Worm (Caenorhabditis elegans) whole organism, young adult: ENCODE measurements around the gene msp-152.
"Not testable (repeated sequence)": the region's sequence is repeated elsewhere in the genome, so short reads cannot be mapped to it uniquely, and the experiment has no call there.

Experiments used
- B0035.1 ChIP-seq: sonication (generic microtip); optimal IDR thresholded peaks from 2 replicates; lab custom pipeline; 2016; ENCODE audit warnings: missing genetic modification characterization, mild to moderate bottlenecking, missing compliant biosample characterization, missing genotype, missing genetic modification reagents
- D2030.7 ChIP-seq: fragments of 200-800 bp; sonication (Bioruptor generic); IDR thresholded peaks from 2 replicates; pipeline ENCODE4 v1.3.6; 2022; ENCODE audit warnings: missing genetic modification reagents, missing genetic modification characterization, missing compliant biosample characterization
- F10E7.11 ChIP-seq: sonication (generic microtip); optimal IDR thresholded peaks from 2 replicates; lab custom pipeline; 2017; ENCODE audit warnings: mild to moderate bottlenecking, missing genetic modification characterization, moderate library complexity, missing compliant biosample characterization
- F33H1.4 ChIP-seq: fragments of 200-800 bp; sonication (Bioruptor generic); IDR thresholded peaks from 2 replicates; pipeline ENCODE4 v1.3.6; 2022; ENCODE audit warnings: missing genetic modification reagents, missing genetic modification characterization, missing compliant biosample characterization
- F49E8.2 ChIP-seq: sonication (generic microtip); optimal IDR thresholded peaks from 3 replicates; lab custom pipeline; 2017; ENCODE audit warnings: missing genetic modification characterization, mild to moderate bottlenecking, missing compliant biosample characterization, antibody characterized with exemption, moderate library complexity; ENCODE audit not compliant: insufficient read depth
- F52B5.7 ChIP-seq: sonication (generic microtip); optimal IDR thresholded peaks from 2 replicates; lab custom pipeline; 2016; ENCODE audit warnings: mild to moderate bottlenecking, missing genetic modification characterization, missing compliant biosample characterization
- F55B11.4 ChIP-seq: sonication (generic microtip); optimal IDR thresholded peaks from 2 replicates; lab custom pipeline; 2016; ENCODE audit warnings: missing compliant biosample characterization, missing genetic modification characterization, borderline replicate concordance; ENCODE audit not compliant: insufficient read depth
- K11D2.4 ChIP-seq: fragments of 200-800 bp; sonication (Bioruptor generic); IDR thresholded peaks from 2 replicates; pipeline ENCODE4 v1.3.6; 2022; ENCODE audit warnings: missing genetic modification reagents, missing genetic modification characterization, missing compliant biosample characterization
- T26A5.8 ChIP-seq: sonication (generic microtip); optimal IDR thresholded peaks from 2 replicates; lab custom pipeline; 2016; ENCODE audit warnings: missing genetic modification characterization, missing compliant biosample characterization
- Y56A3A.18 ChIP-seq: fragments of 200-800 bp; sonication (Bioruptor generic); IDR thresholded peaks from 2 replicates; pipeline ENCODE4 v1.3.6; 2022; ENCODE audit warnings: missing genetic modification reagents, missing genetic modification characterization, missing compliant biosample characterization
- Y67H2A.10 ChIP-seq: fragments of 200-800 bp; sonication (Bioruptor generic); conservative IDR thresholded peaks from 2 replicates; pipeline ENCODE4 v1.3.6; 2022; ENCODE audit warnings: missing genetic modification reagents, missing genetic modification characterization, missing compliant biosample characterization
- aptf-2 ChIP-seq: fragments of 200-800 bp; sonication (Bioruptor generic); conservative IDR thresholded peaks from 2 replicates; pipeline ENCODE4 v1.3.6; 2022; ENCODE audit warnings: missing genetic modification reagents, missing genetic modification characterization, missing compliant biosample characterization
- athp-1 ChIP-seq: sonication (generic microtip); optimal IDR thresholded peaks from 2 replicates; lab custom pipeline; 2017; ENCODE audit warnings: mild to moderate bottlenecking, missing genetic modification characterization, missing compliant biosample characterization
- bed-1 ChIP-seq: fragments of 200-800 bp; sonication (Bioruptor generic); IDR thresholded peaks from 2 replicates; pipeline ENCODE4 v1.3.6; 2022; ENCODE audit warnings: missing genetic modification reagents, missing genetic modification characterization, missing compliant biosample characterization
- bed-2 ChIP-seq: fragments of 200-800 bp; sonication (Bioruptor generic); IDR thresholded peaks from 2 replicates; pipeline ENCODE4 v1.3.6; 2022; ENCODE audit warnings: missing genetic modification reagents, missing genetic modification characterization, missing compliant biosample characterization
- ceh-27 ChIP-seq: fragments of 200-800 bp; sonication (Bioruptor generic); optimal IDR thresholded peaks from 2 replicates; lab custom pipeline; 2018; ENCODE audit warnings: mild to moderate bottlenecking, missing genetic modification characterization, moderate library complexity, missing compliant biosample characterization
- chd-7 ChIP-seq: sonication (generic microtip); optimal IDR thresholded peaks from 2 replicates; lab custom pipeline; 2016; ENCODE audit warnings: mild to moderate bottlenecking, missing genetic modification characterization, moderate library complexity, missing compliant biosample characterization
- ets-4 ChIP-seq: fragments of 200-800 bp; sonication (Bioruptor generic); optimal IDR thresholded peaks from 2 replicates; lab custom pipeline; 2018; ENCODE audit warnings: mild to moderate bottlenecking, missing genetic modification characterization, missing compliant biosample characterization
- gei-17 ChIP-seq: fragments of 200-800 bp; sonication (Bioruptor generic); optimal IDR thresholded peaks from 2 replicates; lab custom pipeline; 2018; ENCODE audit warnings: mild to moderate bottlenecking, missing genetic modification characterization, missing compliant biosample characterization
- him-1 ChIP-seq: sonication (generic microtip); optimal IDR thresholded peaks from 2 replicates; lab custom pipeline; 2016; ENCODE audit warnings: missing genotype, missing genetic modification reagents, missing genetic modification characterization, missing compliant biosample characterization
- hmg-20 ChIP-seq: fragments of 200-800 bp; sonication (Bioruptor generic); IDR thresholded peaks from 2 replicates; pipeline ENCODE4 v1.3.6; 2022; ENCODE audit warnings: missing genetic modification reagents, missing genetic modification characterization, missing compliant biosample characterization
- hsf-1 ChIP-seq: fragments of 200-800 bp; sonication (Bioruptor generic); IDR thresholded peaks from 2 replicates; pipeline ENCODE4 v1.3.6; 2022; ENCODE audit warnings: missing genetic modification reagents, missing genetic modification characterization, missing compliant biosample characterization
- lag-1 ChIP-seq: fragments of 200-800 bp; sonication (Bioruptor generic); IDR thresholded peaks from 2 replicates; pipeline ENCODE4 v1.3.6; 2022; ENCODE audit warnings: missing genetic modification reagents, missing genetic modification characterization, missing compliant biosample characterization
- lin-26 ChIP-seq: fragments of 200-800 bp; sonication (Bioruptor generic); IDR thresholded peaks from 2 replicates; pipeline ENCODE4 v1.3.6; 2022; ENCODE audit warnings: missing genetic modification reagents, missing genetic modification characterization, missing compliant biosample characterization
- lsl-1 ChIP-seq: fragments of 200-800 bp; sonication (Bioruptor generic); optimal IDR thresholded peaks from 2 replicates; lab custom pipeline; 2018; ENCODE audit warnings: mild to moderate bottlenecking, missing genetic modification characterization, moderate library complexity, missing compliant biosample characterization
- lsy-27 ChIP-seq: sonication (generic microtip); optimal IDR thresholded peaks from 2 replicates; lab custom pipeline; 2017; ENCODE audit warnings: missing genetic modification characterization, mild to moderate bottlenecking, missing compliant biosample characterization, antibody characterized with exemption, missing genotype, borderline replicate concordance; ENCODE audit not compliant: insufficient read depth
- madf-10 ChIP-seq: sonication (generic microtip); optimal IDR thresholded peaks from 2 replicates; lab custom pipeline; 2016; ENCODE audit warnings: mild to moderate bottlenecking, missing genetic modification characterization, missing compliant biosample characterization
- madf-8 ChIP-seq: fragments of 200-800 bp; sonication (Bioruptor generic); conservative IDR thresholded peaks from 2 replicates; pipeline ENCODE4 v1.3.6; 2022; ENCODE audit warnings: missing genetic modification reagents, missing genetic modification characterization, missing compliant biosample characterization
- mcd-1 ChIP-seq: fragments of 200-800 bp; sonication (Bioruptor generic); IDR thresholded peaks from 2 replicates; pipeline ENCODE4 v1.3.6; 2022; ENCODE audit warnings: missing genetic modification reagents, missing genetic modification characterization, missing compliant biosample characterization
- mes-4 ChIP-seq: sonication (generic microtip); optimal IDR thresholded peaks from 2 replicates; lab custom pipeline; 2016; ENCODE audit warnings: missing genotype, missing genetic modification characterization, missing compliant biosample characterization
- nfyb-1 ChIP-seq: fragments of 200-800 bp; sonication (Bioruptor generic); IDR thresholded peaks from 2 replicates; pipeline ENCODE4 v1.3.6; 2022; ENCODE audit warnings: missing genetic modification reagents, missing genetic modification characterization, missing compliant biosample characterization
- nhr-120 ChIP-seq: fragments of 200-800 bp; sonication (Bioruptor generic); IDR thresholded peaks from 2 replicates; pipeline ENCODE4 v1.3.6; 2022; ENCODE audit warnings: missing genetic modification characterization, missing compliant biosample characterization
- pbrm-1 ChIP-seq: fragments of 200-800 bp; sonication (Bioruptor generic); IDR thresholded peaks from 2 replicates; pipeline ENCODE4 v1.3.6; 2022; ENCODE audit warnings: missing genetic modification reagents, missing genetic modification characterization, missing compliant biosample characterization
- rcor-1 ChIP-seq: fragments of 200-800 bp; sonication (Bioruptor generic); IDR thresholded peaks from 2 replicates; pipeline ENCODE4 v1.3.6; 2022; ENCODE audit warnings: missing genetic modification reagents, missing genetic modification characterization, missing compliant biosample characterization
- tbp1 ChIP-seq: fragments of 200-800 bp; sonication (Bioruptor generic); optimal IDR thresholded peaks from 2 replicates; lab custom pipeline; 2018; ENCODE audit warnings: mild to moderate bottlenecking, missing genetic modification characterization, missing compliant biosample characterization
- tbx-9 ChIP-seq: sonication (generic microtip); optimal IDR thresholded peaks from 2 replicates; lab custom pipeline; 2016; ENCODE audit warnings: borderline replicate concordance, missing genetic modification characterization, inconsistent platforms, missing compliant biosample characterization
- unc-130 ChIP-seq: sonication (generic microtip); optimal IDR thresholded peaks from 2 replicates; lab custom pipeline; 2016; ENCODE audit warnings: missing genetic modification reagents, missing genetic modification characterization, missing compliant biosample characterization
- unc-62 ChIP-seq: fragments of 150-350 bp; optimal IDR thresholded peaks from 2 replicates; lab custom pipeline; 2014; ENCODE audit warnings: missing biosample characterization, missing genetic modification reagents, missing genetic modification characterization
- zfh-2 ChIP-seq: fragments of 200-800 bp; sonication (Bioruptor generic); conservative IDR thresholded peaks from 2 replicates; pipeline ENCODE4 v1.3.6; 2022; ENCODE audit warnings: missing genetic modification reagents, missing genetic modification characterization, missing compliant biosample characterization
- zim-3 ChIP-seq: sonication (generic microtip); optimal IDR thresholded peaks from 2 replicates; lab custom pipeline; 2017; ENCODE audit warnings: mild to moderate bottlenecking, missing genetic modification characterization, moderate library complexity, missing compliant biosample characterization
- ztf-26 ChIP-seq: sonication (generic microtip); optimal IDR thresholded peaks from 2 replicates; lab custom pipeline; 2017; ENCODE audit warnings: missing genetic modification characterization, missing compliant biosample characterization

Gene msp-152

ce11 chrII:4914214-4914613 is 18.6 kb upstream of the msp-152 start, which contains the start of gene R05F9.11 (continued):
- TF ChIP-seq tbp1 (peak; percentile 42), aptf-2 (GFP tag; lab: Robert Waterston, UW) (no peak), lsy-27 (tag; lab: Kevin White, UChicago) (no peak), zfh-2 (GFP tag; lab: Robert Waterston, UW) (no peak), mcd-1 (GFP tag; lab: Robert Waterston, UW) (0 out of 2 replicates have a peak, but pooled peaks have one; percentile 18), F49E8.2 (tag; lab: Kevin White, UChicago) (peak; percentile 43), hsf-1 (GFP tag; lab: Robert Waterston, UW) (0 out of 2 replicates have a peak, but pooled peaks have one; percentile 40), Y56A3A.18 (GFP tag; lab: Robert Waterston, UW) (no peak), D2030.7 (GFP tag; lab: Robert Waterston, UW) (peak; percentile 66), ets-4 (no peak), him-1 (tag; lab: Kevin White, UChicago) (peak; percentile 79), madf-10 (tag; lab: Kevin White, UChicago) (no peak), rcor-1 (GFP tag; lab: Robert Waterston, UW) (0 out of 2 replicates have a peak, but pooled peaks have one; percentile 11), ztf-26 (tag; lab: Kevin White, UChicago) (no peak), F52B5.7 (tag; lab: Kevin White, UChicago) (no peak), nhr-120 (GFP tag; lab: Robert Waterston, UW) (no peak), unc-130 (no peak), lsl-1 (peak; percentile 94)

DNA sequence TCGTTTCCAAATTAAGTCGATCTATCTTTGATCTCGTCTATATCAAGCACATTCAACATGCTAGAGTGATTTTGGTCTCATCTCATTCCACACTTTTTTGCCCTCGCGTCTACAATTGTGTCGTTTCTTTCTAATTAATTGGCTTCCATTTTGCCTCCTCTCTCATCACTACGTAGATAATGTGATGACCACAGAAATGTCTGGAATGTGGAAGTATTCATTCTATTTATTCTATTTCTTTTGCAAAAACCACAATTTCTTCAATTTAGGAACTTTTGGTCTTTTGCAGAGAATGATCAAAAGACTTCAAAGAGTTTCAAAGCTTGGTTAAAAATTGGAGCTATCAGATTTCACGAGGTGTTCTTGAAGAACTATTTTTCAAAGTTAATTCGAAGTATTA is 17.3 kb upstream of the msp-152 start:
- no peak for TF ChIP-seq F33H1.4 (GFP tag; lab: Robert Waterston, UW)
- TF ChIP-seq bed-2 = no peak
- TF ChIP-seq gei-17 (GFP tag; lab: Kevin White, UChicago) = no peak
- no peak for TF ChIP-seq B0035.1 (tag; lab: Kevin White, UChicago)
- no peak for TF ChIP-seq pbrm-1 (GFP tag; lab: Robert Waterston, UW)
- TF ChIP-seq nfyb-1 (GFP tag; lab: Robert Waterston, UW) = no peak
- no peak for TF ChIP-seq unc-62
- TF ChIP-seq zim-3 (tag; lab: Kevin White, UChicago) = no peak
- no peak for TF ChIP-seq T26A5.8
- TF ChIP-seq ceh-27 (GFP tag; lab: Kevin White, UChicago) = no peak
- no peak for TF ChIP-seq mes-4 (tag; lab: Kevin White, UChicago)
- TF ChIP-seq lin-26 (GFP tag; lab: Robert Waterston, UW) = no peak

- TF ChIP-seq tbx-9 (tag; lab: Kevin White, UChicago); bed-1; F10E7.11 (tag; lab: Kevin White, UChicago): not testable (repeated sequence)
- TF ChIP-seq, all 124 proteins: peak for 0; not testable (repeated sequence) for 124
Measured at ce11 chrII:4916462-4916861, 16.4 kb upstream of the msp-152 start, which contains the start of gene msp-31. msp-31 (minus strand) TSS chrII:4916562.

ce11 chrII:4918501-4919021 is 14.3 kb upstream of the msp-152 start:
- TF ChIP-seq lsy-27 (tag; lab: Kevin White, UChicago) (no peak), lag-1 (GFP tag; lab: Robert Waterston, UW) (no peak), K11D2.4 (no peak), mes-4 (tag; lab: Kevin White, UChicago) (no peak), madf-8 (GFP tag; lab: Robert Waterston, UW) (no peak), hmg-20 (GFP tag; lab: Robert Waterston, UW) (no peak), aptf-2 (GFP tag; lab: Robert Waterston, UW) (no peak), chd-7 (tag; lab: Kevin White, UChicago) (no peak), ztf-26 (tag; lab: Kevin White, UChicago) (no peak), Y56A3A.18 (GFP tag; lab: Robert Waterston, UW) (no peak), athp-1 (tag; lab: Kevin White, UChicago) (no peak), Y67H2A.10 (GFP tag; lab: Robert Waterston, UW) (no peak), gei-17 (GFP tag; lab: Kevin White, UChicago) (no peak), him-1 (tag; lab: Kevin White, UChicago) (no peak), F55B11.4 (tag; lab: Kevin White, UChicago) (no peak), B0035.1 (tag; lab: Kevin White, UChicago) (no peak)
- TF ChIP-seq, all 124 proteins: peak for 0
